Fruit fly (Drosophila melanogaster): ENCODE results near the gene CG11779.

The CG11779 gene

dm6 chr3R:19163972-19164819 is 4.5 kb upstream of the CG11779 start, which contains the start of gene sqz:
Gene sqz (plus strand): TSS chr3R:19164211.
- TF ChIP-seq Elba2 (GFP tag; optimal IDR thresholded peaks at IDR 0.05) (no peak), Spps (tag; optimal IDR thresholded peaks at IDR 0.05) (no peak), CG4282 (GFP tag; optimal IDR thresholded peaks at IDR 0.05) (no peak), CG3065 (GFP tag; optimal IDR thresholded peaks at IDR 0.05) (no peak), slp2 (GFP tag; optimal IDR thresholded peaks at IDR 0.05) (no peak), CG10274 (GFP tag; optimal IDR thresholded peaks at IDR 0.05) (no peak), psq (GFP tag; optimal IDR thresholded peaks at IDR 0.05) (peak; percentile 50), Nf-YB (GFP tag; optimal IDR thresholded peaks at IDR 0.05) (peak; percentile 62), CG11504 (tag; optimal IDR thresholded peaks at IDR 0.05) (no peak), nom (GFP tag; optimal IDR thresholded peaks at IDR 0.05) (peak; percentile 94), CG4360 (GFP tag; IDR thresholded peaks at IDR 0.05) (peak; percentile 76), H15 (GFP tag; IDR thresholded peaks at IDR 0.05) (no peak), jing (GFP tag; optimal IDR thresholded peaks at IDR 0.05) (no peak), CG9727 (GFP tag; optimal IDR thresholded peaks at IDR 0.05) (no peak), peb (GFP tag; IDR thresholded peaks at IDR 0.05) (no peak), chn (GFP tag; optimal IDR thresholded peaks at IDR 0.05) (no peak), sens (GFP tag) (peak; percentile 88), CG14014 (GFP tag; IDR thresholded peaks at IDR 0.05) (peak; percentile 5; the same call in 1 of the 2 replicates), CG11456 (GFP tag; IDR thresholded peaks at IDR 0.05) (no peak), Sox100B (GFP tag; optimal IDR thresholded peaks at IDR 0.05) (no peak), seq (GFP tag; IDR thresholded peaks at IDR 0.05) (no peak; the same call in 1 of the 2 replicates), YL-1 (GFP tag; optimal IDR thresholded peaks at IDR 0.05) (peak; percentile 33), NC2β (GFP tag; optimal IDR thresholded peaks at IDR 0.05) (no peak), klu (GFP tag; IDR thresholded peaks at IDR 0.05) (no peak; the same call in 1 of the 2 replicates), toy (GFP tag; IDR thresholded peaks at IDR 0.05) (no peak), gsb-n (tag; optimal IDR thresholded peaks at IDR 0.05) (peak; percentile 21), CG4617 (GFP tag; optimal IDR thresholded peaks at IDR 0.05; ENCODE audit: borderline replicate concordance) (no peak), C15 (GFP tag; IDR thresholded peaks at IDR 0.05) (no peak), dmrt11E (tag; optimal IDR thresholded peaks at IDR 0.05) (no peak), CG6813 (GFP tag; optimal IDR thresholded peaks at IDR 0.05) (peak; percentile 39), CG17328 (GFP tag; IDR thresholded peaks at IDR 0.05) (0 out of 2 replicates have a peak, but pooled peaks have one; percentile 31), gro (GFP tag; optimal IDR thresholded peaks at IDR 0.05) (peak; percentile 16), CG6765 (GFP tag; optimal IDR thresholded peaks at IDR 0.05) (no peak), CG7357 (GFP tag; IDR thresholded peaks at IDR 0.05) (no peak), PHDP (tag; optimal IDR thresholded peaks at IDR 0.05) (peak; percentile 18), lab (GFP tag; optimal IDR thresholded peaks at IDR 0.05) (peak; percentile 37), schlank (tag; optimal IDR thresholded peaks at IDR 0.05) (no peak), dimm (GFP tag; IDR thresholded peaks at IDR 0.05) (no peak), ewg (GFP tag; optimal IDR thresholded peaks at IDR 0.05) (peak; percentile 49), kni (GFP tag; optimal IDR thresholded peaks at IDR 0.05) (peak; percentile 73), dan (GFP tag; IDR thresholded peaks at IDR 0.05) (no peak), Dad (GFP tag; optimal IDR thresholded peaks at IDR 0.05) (no peak), trh (GFP tag; optimal IDR thresholded peaks at IDR 0.05) (no peak), CG7556 (GFP tag; optimal IDR thresholded peaks at IDR 0.05) (no peak), tap (tag; optimal IDR thresholded peaks at IDR 0.05) (no peak), CG11695 (GFP tag; IDR thresholded peaks at IDR 0.05) (0 out of 3 replicates have a peak, but pooled peaks have one; percentile 13), H2.0 (GFP tag; IDR thresholded peaks at IDR 0.05) (no peak), CG3281 (GFP tag; optimal IDR thresholded peaks at IDR 0.05) (peak; percentile 36), CG11560 (tag; IDR thresholded peaks at IDR 0.05) (no peak), cwo (GFP tag; optimal IDR thresholded peaks at IDR 0.05) (no peak)

All from whole organism, embryonic.